Worm (Caenorhabditis elegans) whole organism, mixed stage, embryonic: Measurements from ENCODE around the gene mys-1.

Experiments used
- M03D4.4 ChIP-seq: sonication (generic microtip); optimal IDR thresholded peaks from 2 replicates; lab custom pipeline; 2017; ENCODE audit warnings: mild to moderate bottlenecking, missing genetic modification characterization, missing compliant biosample characterization
- bed-3 ChIP-seq: fragments of 200-800 bp; sonication (Bioruptor generic); optimal IDR thresholded peaks from 3 replicates; lab custom pipeline; 2018; ENCODE audit warnings: mild to moderate bottlenecking, missing genetic modification characterization, moderate library complexity, missing compliant biosample characterization
- blmp-1 ChIP-seq: fragments of 150-350 bp; optimal IDR thresholded peaks from 2 replicates; lab custom pipeline; 2014; ENCODE audit warnings: missing biosample characterization, missing genetic modification characterization
- ceh-39 ChIP-seq: fragments of 150-350 bp; optimal IDR thresholded peaks from 2 replicates; lab custom pipeline; 2014; ENCODE audit warnings: missing biosample characterization, missing genetic modification characterization
- ceh-43 ChIP-seq: fragments of 200-800 bp; sonication (Bioruptor generic); optimal IDR thresholded peaks from 2 replicates; lab custom pipeline; 2018; ENCODE audit warnings: mild to moderate bottlenecking, missing genetic modification characterization, moderate library complexity, missing compliant biosample characterization
- ceh-83 ChIP-seq: fragments of 200-800 bp; sonication (Bioruptor generic); optimal IDR thresholded peaks from 2 replicates; lab custom pipeline; 2018; ENCODE audit warnings: mild to moderate bottlenecking, missing genetic modification characterization, missing compliant biosample characterization
- cnd-1 ChIP-seq: fragments of 200-800 bp; sonication (Bioruptor generic); optimal IDR thresholded peaks from 2 replicates; lab custom pipeline; 2018; ENCODE audit warnings: mild to moderate bottlenecking, missing genetic modification characterization, missing compliant biosample characterization
- drap-1 ChIP-seq: fragments of 200-800 bp; sonication (Bioruptor generic); optimal IDR thresholded peaks from 3 replicates; lab custom pipeline; 2018; ENCODE audit warnings: mild to moderate bottlenecking, missing genetic modification characterization, missing compliant biosample characterization
- elt-1 ChIP-seq: sonication (generic microtip); optimal IDR thresholded peaks from 2 replicates; lab custom pipeline; 2017; ENCODE audit warnings: missing genetic modification characterization, mild to moderate bottlenecking, missing compliant biosample characterization, antibody characterized with exemption, moderate library complexity, borderline replicate concordance; ENCODE audit not compliant: insufficient read depth
- elt-3 ChIP-seq: fragments of 150-350 bp; optimal IDR thresholded peaks from 2 replicates; lab custom pipeline; 2014; ENCODE audit warnings: missing biosample characterization, missing genetic modification characterization
- flh-1 ChIP-seq: fragments of 200-800 bp; sonication (Bioruptor generic); optimal IDR thresholded peaks from 2 replicates; lab custom pipeline; 2018; ENCODE audit warnings: mild to moderate bottlenecking, missing genetic modification characterization, moderate library complexity, missing compliant biosample characterization
- ham-2 ChIP-seq: fragments of 200-800 bp; sonication (Bioruptor generic); optimal IDR thresholded peaks from 2 replicates; lab custom pipeline; 2018; ENCODE audit warnings: mild to moderate bottlenecking, missing genetic modification characterization, missing compliant biosample characterization
- hlh-1 ChIP-seq: fragments of 150-350 bp; optimal IDR thresholded peaks from 2 replicates; lab custom pipeline; 2014; ENCODE audit warnings: missing biosample characterization, missing genetic modification reagents, missing genetic modification characterization
- lin-13 ChIP-seq: fragments of 150-350 bp; optimal IDR thresholded peaks from 2 replicates; lab custom pipeline; 2014; ENCODE audit warnings: missing biosample characterization, missing genetic modification characterization
- lin-32 ChIP-seq: fragments of 200-800 bp; sonication (Bioruptor generic); optimal IDR thresholded peaks from 2 replicates; lab custom pipeline; 2018; ENCODE audit warnings: mild to moderate bottlenecking, missing genetic modification characterization, missing compliant biosample characterization
- lsy-2 ChIP-seq: fragments of 150-350 bp; optimal IDR thresholded peaks from 2 replicates; lab custom pipeline; 2014; ENCODE audit warnings: missing biosample characterization, missing genetic modification characterization
- mab-5 ChIP-seq: fragments of 150-350 bp; optimal IDR thresholded peaks from 2 replicates; lab custom pipeline; 2014; ENCODE audit warnings: missing biosample characterization, missing genetic modification characterization
- mep-1 ChIP-seq: fragments of 150-350 bp; optimal IDR thresholded peaks from 2 replicates; lab custom pipeline; 2017; ENCODE audit warnings: missing biosample characterization, missing genetic modification reagents, missing genetic modification characterization, inconsistent platforms
- mls-2 ChIP-seq: sonication (generic microtip); optimal IDR thresholded peaks from 2 replicates; lab custom pipeline; 2016; ENCODE audit warnings: mild to moderate bottlenecking, missing genetic modification characterization, moderate library complexity, missing compliant biosample characterization
- nhr-12 ChIP-seq: fragments of 150-350 bp; optimal IDR thresholded peaks from 2 replicates; lab custom pipeline; 2014; ENCODE audit warnings: missing biosample characterization, missing genetic modification characterization
- nhr-28 ChIP-seq: fragments of 150-350 bp; optimal IDR thresholded peaks from 2 replicates; lab custom pipeline; 2014; ENCODE audit warnings: missing biosample characterization, missing genetic modification characterization
- nhr-76 ChIP-seq: sonication (generic microtip); optimal IDR thresholded peaks from 2 replicates; lab custom pipeline; 2017; ENCODE audit warnings: missing biosample characterization, missing genetic modification characterization
- pha-4 ChIP-seq: fragments of 150-350 bp; optimal IDR thresholded peaks from 2 replicates; lab custom pipeline; 2018; ENCODE audit warnings: missing biosample characterization, missing genetic modification reagents, missing genetic modification characterization
- sem-2 ChIP-seq: fragments of 200-800 bp; sonication (Bioruptor generic); optimal IDR thresholded peaks from 2 replicates; lab custom pipeline; 2018; ENCODE audit warnings: mild to moderate bottlenecking, missing genetic modification characterization, missing compliant biosample characterization
- snpc-4 ChIP-seq: fragments of 150-350 bp; optimal IDR thresholded peaks from 2 replicates; lab custom pipeline; 2014; ENCODE audit warnings: missing biosample characterization, missing genetic modification characterization
- sptf-1 ChIP-seq: sonication (generic microtip); optimal IDR thresholded peaks from 2 replicates; lab custom pipeline; 2017; ENCODE audit warnings: mild to moderate bottlenecking, missing genetic modification characterization, moderate library complexity, missing compliant biosample characterization
- tbx-8 ChIP-seq: fragments of 200-800 bp; sonication (Bioruptor generic); optimal IDR thresholded peaks from 2 replicates; lab custom pipeline; 2018; ENCODE audit warnings: mild to moderate bottlenecking, missing genetic modification characterization, moderate library complexity, missing compliant biosample characterization
- unc-120 ChIP-seq: sonication (generic microtip); optimal IDR thresholded peaks from 2 replicates; lab custom pipeline; 2017; ENCODE audit warnings: missing genetic modification characterization, missing compliant biosample characterization; ENCODE audit not compliant: poor library complexity, severe bottlenecking
- unc-39 ChIP-seq: fragments of 150-350 bp; optimal IDR thresholded peaks from 2 replicates; lab custom pipeline; 2014; ENCODE audit warnings: missing biosample characterization, missing genetic modification characterization
- zip-8 ChIP-seq: fragments of 150-350 bp; optimal IDR thresholded peaks from 2 replicates; lab custom pipeline; 2014; ENCODE audit warnings: missing biosample characterization, missing genetic modification characterization
- ztf-11 ChIP-seq: fragments of 150-350 bp; optimal IDR thresholded peaks from 2 replicates; lab custom pipeline; 2014; ENCODE audit warnings: missing biosample characterization, missing genetic modification characterization

The mys-1 gene

ce11 chrV:7054598-7054997, 29.9 kb downstream of the mys-1 start, which contains the start of gene spig-8:
TSS of gene spig-8 (plus strand) at chrV:7054898.
- TF ChIP-seq hlh-1 (tag; lab: Kevin White, UChicago) (no peak), ceh-83 (GFP tag; lab: Kevin White, UChicago) (no peak), elt-1 (tag; lab: Kevin White, UChicago) (no peak)

ce11 chrV:7053100-7053499, 31.4 kb downstream of the mys-1 start, which contains the start of gene txt-17:
TSS of gene txt-17 (minus strand) at chrV:7053200.
- TF ChIP-seq nhr-76 (tag; lab: Kevin White, UChicago): no peak
- no peak for TF ChIP-seq cnd-1 (tag; lab: Kevin White, UChicago)
- TF ChIP-seq blmp-1: no peak
- no peak for TF ChIP-seq flh-1 (GFP tag; lab: Kevin White, UChicago)
- no peak for TF ChIP-seq tbx-8 (GFP tag; lab: Kevin White, UChicago)
- TF ChIP-seq ham-2 (GFP tag; lab: Kevin White, UChicago): no peak
- TF ChIP-seq sem-2: no peak
- no peak for TF ChIP-seq drap-1 (GFP tag; lab: Kevin White, UChicago)
- TF ChIP-seq snpc-4 (tag; lab: Kevin White, UChicago): no peak
- TF ChIP-seq unc-120 (tag; lab: Kevin White, UChicago): no peak
- TF ChIP-seq bed-3: no peak
- no peak for TF ChIP-seq mep-1 (tag; lab: Kevin White, UChicago)
- TF ChIP-seq ztf-11 (tag; lab: Kevin White, UChicago): no peak
- no peak for TF ChIP-seq unc-39
- no peak for TF ChIP-seq elt-1 (tag; lab: Kevin White, UChicago)
- no peak for TF ChIP-seq mab-5
- TF ChIP-seq nhr-12 (tag; lab: Kevin White, UChicago): no peak
- no peak for TF ChIP-seq ceh-43 (GFP tag; lab: Kevin White, UChicago)
- TF ChIP-seq sptf-1 (tag; lab: Kevin White, UChicago): no peak
- TF ChIP-seq elt-3: no peak

ce11 chrV:7051133-7051765, 33.2 kb downstream of the mys-1 start, which contains the start of the genes tofu-2 and spig-1:
TSS of gene tofu-2 (minus strand) at chrV:7051248.
TSS of gene spig-1 (plus strand) at chrV:7051715.
- TF ChIP-seq bed-3: no peak
- TF ChIP-seq nhr-28 (tag; lab: Kevin White, UChicago): no peak
- no peak for TF ChIP-seq lin-13
- no peak for TF ChIP-seq mls-2 (tag; lab: Kevin White, UChicago)
- TF ChIP-seq unc-39: no peak
- TF ChIP-seq elt-3: no peak
- TF ChIP-seq snpc-4 (tag; lab: Kevin White, UChicago): no peak
- TF ChIP-seq sem-2: no peak
- TF ChIP-seq ceh-39: no peak
- TF ChIP-seq sptf-1 (tag; lab: Kevin White, UChicago): no peak
- TF ChIP-seq elt-1 (tag; lab: Kevin White, UChicago): no peak
- no peak for TF ChIP-seq mep-1 (tag; lab: Kevin White, UChicago)

ce11 chrV:7050153-7050552, 34.3 kb downstream of the mys-1 start:
- TF ChIP-seq cnd-1 (tag; lab: Kevin White, UChicago) (no peak), ham-2 (GFP tag; lab: Kevin White, UChicago) (no peak), mep-1 (tag; lab: Kevin White, UChicago) (no peak), sptf-1 (tag; lab: Kevin White, UChicago) (no peak), flh-1 (GFP tag; lab: Kevin White, UChicago) (no peak), lin-32 (GFP tag; lab: Kevin White, UChicago) (no peak), nhr-28 (tag; lab: Kevin White, UChicago) (no peak), elt-1 (tag; lab: Kevin White, UChicago) (no peak), tbx-8 (GFP tag; lab: Kevin White, UChicago) (no peak), mab-5 (no peak), hlh-1 (tag; lab: Kevin White, UChicago) (no peak), lsy-2 (tag; lab: Kevin White, UChicago) (no peak), bed-3 (no peak), unc-39 (no peak), lin-13 (no peak), snpc-4 (tag; lab: Kevin White, UChicago) (no peak), elt-3 (no peak)

ce11 chrV:7047512-7047911, 37.0 kb downstream of the mys-1 start, which contains the start of gene F20A1.8:
TSS of gene F20A1.8 (minus strand) at chrV:7047612.
- no peak for TF ChIP-seq drap-1 (GFP tag; lab: Kevin White, UChicago)
- TF ChIP-seq blmp-1: no peak
- no peak for TF ChIP-seq lin-13
- no peak for TF ChIP-seq ham-2 (GFP tag; lab: Kevin White, UChicago)
- TF ChIP-seq zip-8: no peak
- no peak for TF ChIP-seq ceh-43 (GFP tag; lab: Kevin White, UChicago)
- TF ChIP-seq sptf-1 (tag; lab: Kevin White, UChicago): no peak
- no peak for TF ChIP-seq pha-4 (tag; lab: Kevin White, UChicago)
- TF ChIP-seq M03D4.4 (tag; lab: Kevin White, UChicago): no peak
